Worm (Caenorhabditis elegans) whole organism, young adult: ENCODE results near the gene ceh-22.

Source experiments
- C17E4.6 ChIP-seq: fragments of 200-800 bp; sonication (Bioruptor generic); IDR thresholded peaks from 2 replicates; pipeline ENCODE4 v1.3.6; 2022; ENCODE audit warnings: missing genetic modification reagents, missing genetic modification characterization, missing compliant biosample characterization
- F23B12.7 ChIP-seq: sonication (generic microtip); optimal IDR thresholded peaks from 2 replicates; lab custom pipeline; 2017; ENCODE audit warnings: missing genetic modification characterization, mild to moderate bottlenecking, missing compliant biosample characterization, antibody characterized with exemption, moderate library complexity; ENCODE audit not compliant: insufficient read depth
- F55B11.4 ChIP-seq: sonication (generic microtip); optimal IDR thresholded peaks from 2 replicates; lab custom pipeline; 2016; ENCODE audit warnings: missing compliant biosample characterization, missing genetic modification characterization, borderline replicate concordance; ENCODE audit not compliant: insufficient read depth
- efl-1 ChIP-seq: fragments of 150-350 bp; optimal IDR thresholded peaks from 2 replicates; lab custom pipeline; 2014; ENCODE audit warnings: missing biosample characterization, missing genetic modification reagents, missing genetic modification characterization
- lsy-27 ChIP-seq: sonication (generic microtip); optimal IDR thresholded peaks from 2 replicates; lab custom pipeline; 2017; ENCODE audit warnings: missing genetic modification characterization, mild to moderate bottlenecking, missing compliant biosample characterization, antibody characterized with exemption, missing genotype, borderline replicate concordance; ENCODE audit not compliant: insufficient read depth
- madf-10 ChIP-seq: sonication (generic microtip); optimal IDR thresholded peaks from 2 replicates; lab custom pipeline; 2016; ENCODE audit warnings: mild to moderate bottlenecking, missing genetic modification characterization, missing compliant biosample characterization
- madf-8 ChIP-seq: fragments of 200-800 bp; sonication (Bioruptor generic); conservative IDR thresholded peaks from 2 replicates; pipeline ENCODE4 v1.3.6; 2022; ENCODE audit warnings: missing genetic modification reagents, missing genetic modification characterization, missing compliant biosample characterization
- pha-4 ChIP-seq: fragments of 150-350 bp; sonication (generic microtip); optimal IDR thresholded peaks from 2 replicates; lab custom pipeline; 2014; ENCODE audit warnings: missing biosample characterization, missing genetic modification reagents, missing genetic modification characterization
- snpc-4 ChIP-seq, 5 experiments: fragments of 150-350 bp in 1 of 5; sonication (generic microtip) in 4 of 5; optimal IDR thresholded peaks; 2 replicates each; lab custom pipeline; 2014 to 2018; ENCODE audit warnings: missing genetic modification characterization in 5 of 5, missing biosample characterization in 3 of 5, antibody characterized with exemption in 2 of 5, mild to moderate bottlenecking in 2 of 5, missing compliant biosample characterization in 2 of 5, missing genotype in 2 of 5, moderate library complexity in 2 of 5, missing genetic modification reagents in 1 of 5
- somi-1 ChIP-seq: fragments of 200-800 bp; sonication (Bioruptor generic); optimal IDR thresholded peaks from 2 replicates; lab custom pipeline; 2018; ENCODE audit warnings: mild to moderate bottlenecking, missing genetic modification characterization, missing compliant biosample characterization
- unc-130 ChIP-seq: sonication (generic microtip); optimal IDR thresholded peaks from 2 replicates; lab custom pipeline; 2016; ENCODE audit warnings: missing genetic modification reagents, missing genetic modification characterization, missing compliant biosample characterization

- TF ChIP-seq efl-1 (GFP tag; lab: Kevin White, UChicago) (no peak), C17E4.6 (GFP tag; lab: Robert Waterston, UW) (no peak), somi-1 (GFP tag; lab: Kevin White, UChicago) (no peak), madf-10 (tag; lab: Kevin White, UChicago) (no peak), lsy-27 (tag; lab: Kevin White, UChicago) (no peak), pha-4 (tag; lab: Kevin White, UChicago) (no peak), F55B11.4 (tag; lab: Kevin White, UChicago) (no peak), madf-8 (GFP tag; lab: Robert Waterston, UW) (no peak), F23B12.7 (no peak), snpc-4 (GFP tag; optimal IDR thresholded peaks at IDR 0.05; lab: Kevin White, UChicago) (no peak), snpc-4 (tag; optimal IDR thresholded peaks at IDR 0.05; lab: Kevin White, UChicago) (no peak), unc-130 (GFP tag; lab: Kevin White, UChicago) (no peak)
Observed at ce11 chrV:10720876-10721275, 49.2 kb downstream of the ceh-22 start.
